Worm (Caenorhabditis elegans): Measurements from ENCODE around the gene tps-1.

DNA sequence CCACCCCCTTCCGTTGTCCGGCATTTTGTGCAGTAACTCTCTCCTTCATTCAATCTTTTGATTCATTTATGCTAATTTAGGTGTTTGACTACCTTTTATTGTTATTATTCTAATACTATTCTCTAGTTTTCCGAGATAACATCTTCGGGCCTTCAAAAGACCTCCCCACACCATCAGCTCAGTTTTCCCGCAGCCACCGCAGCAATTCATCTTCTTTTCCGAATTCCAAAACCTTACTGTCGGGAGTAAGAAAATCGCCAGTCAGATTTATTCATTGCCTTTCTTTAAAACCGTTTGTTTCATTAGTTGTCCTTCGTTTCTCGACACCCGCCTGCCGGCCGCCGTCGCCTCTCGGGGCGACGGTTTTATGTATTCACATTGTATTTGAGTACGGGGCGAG lies 33.8 kb upstream of the tps-1 start:
- no peak for TF ChIP-seq elt-3 (tag; optimal IDR thresholded peaks at IDR 0.05)
- TF ChIP-seq drap-1 (GFP tag; optimal IDR thresholded peaks at IDR 0.05): no peak
- TF ChIP-seq nhr-76 (tag; optimal IDR thresholded peaks at IDR 0.05): no peak
- no peak for TF ChIP-seq ceh-39 (tag; optimal IDR thresholded peaks at IDR 0.05)
- no peak for TF ChIP-seq ces-1 (GFP tag; optimal IDR thresholded peaks at IDR 0.05)
- TF ChIP-seq snpc-4 (tag; optimal IDR thresholded peaks at IDR 0.05): no peak
- TF ChIP-seq nhr-2 (tag; optimal IDR thresholded peaks at IDR 0.05): no peak
